Comparison of ENCODE assay signal across 2 fruit fly cellular contexts in the genomic region with DNA sequence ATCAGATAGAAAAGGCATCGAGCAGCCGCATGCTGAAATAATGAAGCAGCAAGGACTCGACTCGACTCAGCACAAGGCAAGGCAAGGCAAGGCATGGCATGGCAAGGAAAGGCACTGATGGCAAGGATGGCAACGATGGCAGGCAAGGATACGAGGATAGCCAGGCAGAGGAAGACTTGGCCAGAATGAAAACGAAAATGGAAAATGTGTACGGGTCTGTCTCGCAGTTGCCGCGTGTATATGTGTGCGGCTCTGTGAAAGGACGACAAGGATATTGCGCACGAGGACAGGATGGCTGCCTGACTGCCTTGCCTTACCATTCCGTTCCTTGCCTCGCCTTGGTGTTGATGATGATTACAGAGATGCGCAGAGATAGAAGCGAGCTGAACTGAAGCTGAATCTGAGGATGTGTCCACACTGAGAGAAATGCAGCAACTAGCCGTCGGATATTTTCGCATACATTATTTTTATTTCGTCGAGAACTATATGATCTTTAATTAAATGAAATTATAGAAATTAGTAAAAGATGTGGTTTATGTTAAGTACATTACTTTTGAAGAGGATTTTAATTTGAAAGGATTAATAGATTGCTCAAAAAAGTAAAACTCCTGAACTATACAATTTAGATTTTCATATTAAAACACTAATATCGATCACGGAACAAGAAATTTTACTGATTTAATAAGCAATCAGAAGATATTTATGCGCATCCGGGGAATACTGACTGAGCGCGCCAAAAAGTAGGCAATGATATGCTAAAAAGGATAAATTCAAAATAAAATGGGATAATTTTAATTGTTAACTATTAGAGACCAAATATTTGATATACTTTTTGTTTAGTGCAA.
A peak's percentile ranks its signal among the peaks of the same experiment; 100 is the strongest.
TF ChIP-seq lines count a peak whose summit lies in the region.

No protein-coding gene starts in this region.

TF ChIP-seq in whole organism, embryonic, 481 proteins besides CTCF, POLR2A, EP300 and RAD21 (continued from another document and continues in another):
- TF ChIP-seq Ptx1 (GFP tag; IDR thresholded peaks at IDR 0.05; lab: Robert Waterston, UW) (peak; percentile 19; the same call in 1 of the 2 replicates), CG9727 (GFP tag; optimal IDR thresholded peaks at IDR 0.05; lab: Kevin White, UChicago) (peak; percentile 62), Hsf (GFP tag; optimal IDR thresholded peaks at IDR 0.05; lab: Kevin White, UChicago) (peak; percentile 42), bab2 (GFP tag; optimal IDR thresholded peaks at IDR 0.05; lab: Kevin White, UChicago) (no peak), pho (GFP tag; optimal IDR thresholded peaks at IDR 0.05; lab: Kevin White, UChicago) (peak; percentile 9), CG18262 (tag; optimal IDR thresholded peaks at IDR 0.05; lab: Kevin White, UChicago) (peak; percentile 49), Dip2 (GFP tag; IDR thresholded peaks at IDR 0.05; lab: Robert Waterston, UW) (no peak), CG9215 (GFP tag; IDR thresholded peaks at IDR 0.05; lab: Robert Waterston, UW) (no peak), nmo (GFP tag; optimal IDR thresholded peaks at IDR 0.05; lab: Kevin White, UChicago) (peak; percentile 42), CG17385 (GFP tag; optimal IDR thresholded peaks at IDR 0.05; lab: Kevin White, UChicago) (peak; percentile 29), Opbp (GFP tag; IDR thresholded peaks at IDR 0.05; lab: Robert Waterston, UW; ENCODE audit: partially characterized antibody) (no peak), Sox102F (GFP tag; optimal IDR thresholded peaks at IDR 0.05; lab: Kevin White, UChicago) (peak; percentile 42), Adf1 (GFP tag; IDR thresholded peaks at IDR 0.05; lab: Robert Waterston, UW) (peak; percentile 52; the same call in 1 of the 2 replicates), pita (GFP tag; optimal IDR thresholded peaks at IDR 0.05; lab: Kevin White, UChicago) (no peak), Hr3 (GFP tag; optimal IDR thresholded peaks at IDR 0.05; lab: Kevin White, UChicago) (peak; percentile 34), CG8924 (tag; optimal IDR thresholded peaks at IDR 0.05; lab: Kevin White, UChicago) (peak; percentile 34), Tbp (GFP tag; optimal IDR thresholded peaks at IDR 0.05; lab: Kevin White, UChicago) (no peak), CG6689 (GFP tag; IDR thresholded peaks at IDR 0.05; lab: Robert Waterston, UW) (no peak), bsh (GFP tag; optimal IDR thresholded peaks at IDR 0.05; lab: Kevin White, UChicago) (no peak), Oli (tag; optimal IDR thresholded peaks at IDR 0.05; lab: Kevin White, UChicago) (peak; percentile 59), ato (GFP tag; IDR thresholded peaks at IDR 0.05; lab: Robert Waterston, UW; ENCODE audit: partially characterized antibody) (no peak), Oaz (GFP tag; IDR thresholded peaks at IDR 0.05; lab: Robert Waterston, UW) (no peak), Doc3 (GFP tag; IDR thresholded peaks at IDR 0.05; lab: Robert Waterston, UW; ENCODE audit: partially characterized antibody) (no peak), NfI (GFP tag; optimal IDR thresholded peaks at IDR 0.05; lab: Kevin White, UChicago) (peak; percentile 30), nom (GFP tag; optimal IDR thresholded peaks at IDR 0.05; lab: Kevin White, UChicago) (no peak), chif (GFP tag; optimal IDR thresholded peaks at IDR 0.05; lab: Kevin White, UChicago) (peak in 1 of 2 experiments; percentile 0), CG17361 (GFP tag; IDR thresholded peaks at IDR 0.05; lab: Robert Waterston, UW) (peak; percentile 80), CG11723 (GFP tag; optimal IDR thresholded peaks at IDR 0.05; lab: Kevin White, UChicago) (no peak), CG2712 (tag; optimal IDR thresholded peaks at IDR 0.05; lab: Kevin White, UChicago) (peak; percentile 23), CG4854 (GFP tag; optimal IDR thresholded peaks at IDR 0.05; lab: Kevin White, UChicago) (no peak), CG4730 (GFP tag; IDR thresholded peaks at IDR 0.05; lab: Robert Waterston, UW) (no peak), D19B (GFP tag; optimal IDR thresholded peaks at IDR 0.05; lab: Kevin White, UChicago) (peak; percentile 6), Hand (GFP tag; optimal IDR thresholded peaks at IDR 0.05; lab: Kevin White, UChicago) (peak; percentile 12), CG12659 (GFP tag; optimal IDR thresholded peaks at IDR 0.05; lab: Kevin White, UChicago) (peak; percentile 11), CoRest (tag; optimal IDR thresholded peaks at IDR 0.05; lab: Kevin White, UChicago) (peak; percentile 68), Ets97D (GFP tag; optimal IDR thresholded peaks at IDR 0.05; lab: Kevin White, UChicago) (no peak), CG7745 (tag; optimal IDR thresholded peaks at IDR 0.05; lab: Kevin White, UChicago) (no peak), bcd (GFP tag; optimal IDR thresholded peaks at IDR 0.05; lab: Kevin White, UChicago) (peak; percentile 42), phol (tag; optimal IDR thresholded peaks at IDR 0.05; lab: Kevin White, UChicago) (peak; percentile 36), CG31441 (GFP tag; IDR thresholded peaks at IDR 0.05; lab: Robert Waterston, UW) (peak; percentile 58; the same call in 1 of the 2 replicates), HHEX (GFP tag; optimal IDR thresholded peaks at IDR 0.05; lab: Kevin White, UChicago) (no peak), CG18764 (GFP tag; optimal IDR thresholded peaks at IDR 0.05; lab: Kevin White, UChicago) (no peak), CG1233 (GFP tag; optimal IDR thresholded peaks at IDR 0.05; lab: Kevin White, UChicago) (peak; percentile 21), CG4282 (GFP tag; optimal IDR thresholded peaks at IDR 0.05; lab: Kevin White, UChicago) (no peak), CG12391 (tag; optimal IDR thresholded peaks at IDR 0.05; lab: Kevin White, UChicago) (peak; percentile 45), CG13424 (tag; optimal IDR thresholded peaks at IDR 0.05; lab: Kevin White, UChicago) (peak; percentile 40), row (GFP tag; IDR thresholded peaks at IDR 0.05; lab: Robert Waterston, UW) (peak; percentile 16; the same call in 1 of the 3 replicates), Atf-2 (GFP tag; optimal IDR thresholded peaks at IDR 0.05; lab: Kevin White, UChicago) (no peak), C15 (GFP tag; IDR thresholded peaks at IDR 0.05; lab: Robert Waterston, UW) (no peak), CG2678 (tag; optimal IDR thresholded peaks at IDR 0.05; lab: Kevin White, UChicago) (peak; percentile 72), CG10274 (GFP tag; optimal IDR thresholded peaks at IDR 0.05; lab: Kevin White, UChicago) (no peak), az2 (GFP tag; optimal IDR thresholded peaks at IDR 0.05; lab: Kevin White, UChicago) (peak; percentile 29), CG6654 (GFP tag; optimal IDR thresholded peaks at IDR 0.05; lab: Kevin White, UChicago) (peak; percentile 13), CHES-1-like (GFP tag; optimal IDR thresholded peaks at IDR 0.05; lab: Kevin White, UChicago) (no peak), CG2116 (GFP tag; optimal IDR thresholded peaks at IDR 0.05; lab: Kevin White, UChicago) (peak; percentile 6), dmrt99B (tag; optimal IDR thresholded peaks at IDR 0.05; lab: Kevin White, UChicago) (peak; percentile 50), ase (GFP tag; IDR thresholded peaks at IDR 0.05; lab: Robert Waterston, UW) (no peak), cg (GFP tag; optimal IDR thresholded peaks at IDR 0.05; lab: Kevin White, UChicago) (peak; percentile 36), CG15601 (tag; optimal IDR thresholded peaks at IDR 0.05; lab: Kevin White, UChicago) (no peak), CG17359 (tag; optimal IDR thresholded peaks at IDR 0.05; lab: Kevin White, UChicago) (peak; percentile 8), CG17568 (GFP tag; optimal IDR thresholded peaks at IDR 0.05; lab: Kevin White, UChicago) (peak; percentile 18)

TF ChIP-seq in whole organism, prepupa, 60 proteins besides CTCF, POLR2A, EP300 and RAD21 (continued from another document):
- TF ChIP-seq CG6808 (GFP tag; optimal IDR thresholded peaks at IDR 0.05; lab: Kevin White, UChicago) = peak; percentile 29
- TF ChIP-seq topi (GFP tag; optimal IDR thresholded peaks at IDR 0.05; lab: Kevin White, UChicago) = peak; percentile 31
- TF ChIP-seq Ets96B (tag; optimal IDR thresholded peaks at IDR 0.05; lab: Kevin White, UChicago) = peak; percentile 27
- TF ChIP-seq Sox102F (GFP tag; optimal IDR thresholded peaks at IDR 0.05; lab: Kevin White, UChicago) = peak; percentile 4
- no peak for TF ChIP-seq Lpt (GFP tag; optimal IDR thresholded peaks at IDR 0.05; lab: Kevin White, UChicago)
- TF ChIP-seq Smox (GFP tag; optimal IDR thresholded peaks at IDR 0.05; lab: Kevin White, UChicago) = peak; percentile 18
- peak; percentile 21 for TF ChIP-seq net (GFP tag; optimal IDR thresholded peaks at IDR 0.05; lab: Kevin White, UChicago)
- TF ChIP-seq CG31627 (GFP tag; optimal IDR thresholded peaks at IDR 0.05; lab: Kevin White, UChicago) = peak; percentile 2
- peak; percentile 31 for TF ChIP-seq CG10631 (GFP tag; optimal IDR thresholded peaks at IDR 0.05; lab: Kevin White, UChicago)
- no peak for TF ChIP-seq CG8632 (GFP tag; optimal IDR thresholded peaks at IDR 0.05; lab: Kevin White, UChicago)
- TF ChIP-seq Met (GFP tag; optimal IDR thresholded peaks at IDR 0.05; lab: Kevin White, UChicago) = peak; percentile 24
- peak; percentile 24 for TF ChIP-seq pdm3 (GFP tag; optimal IDR thresholded peaks at IDR 0.05; lab: Kevin White, UChicago)
- TF ChIP-seq Sox14 (GFP tag; optimal IDR thresholded peaks at IDR 0.05; lab: Kevin White, UChicago) = peak; percentile 5
- no peak for TF ChIP-seq CG8319 (GFP tag; optimal IDR thresholded peaks at IDR 0.05; lab: Kevin White, UChicago)
- TF ChIP-seq OdsH (GFP tag; optimal IDR thresholded peaks at IDR 0.05; lab: Kevin White, UChicago) = peak; percentile 47
- peak; percentile 59 for TF ChIP-seq CG32006 (GFP tag; optimal IDR thresholded peaks at IDR 0.05; lab: Kevin White, UChicago)
- TF ChIP-seq Hr4 (GFP tag; optimal IDR thresholded peaks at IDR 0.05; lab: Kevin White, UChicago) = peak; percentile 31
- TF ChIP-seq esn (GFP tag; optimal IDR thresholded peaks at IDR 0.05; lab: Kevin White, UChicago) = peak; percentile 51
